Fruit fly (Drosophila melanogaster): ENCODE results near the gene Tmf.

The Tmf gene

dm6 chrX:6804485-6805295 lies 39.5 kb upstream of the Tmf start:
- TF ChIP-seq nerfin-1 (tag; optimal IDR thresholded peaks at IDR 0.05) (peak; percentile 64), CG2678 (tag; optimal IDR thresholded peaks at IDR 0.05) (no peak), gce (GFP tag; IDR thresholded peaks at IDR 0.05) (peak; percentile 75; the same call in 1 of the 3 replicates), Xbp1 (GFP tag; optimal IDR thresholded peaks at IDR 0.05) (peak; percentile 84), CG18764 (GFP tag; optimal IDR thresholded peaks at IDR 0.05) (peak; percentile 32), Aef1 (GFP tag; IDR thresholded peaks at IDR 0.05) (peak; percentile 87), Taf1 (GFP tag; IDR thresholded peaks at IDR 0.05) (peak; percentile 72), Rx (GFP tag; IDR thresholded peaks at IDR 0.05) (peak; percentile 89), MESR4 (GFP tag; optimal IDR thresholded peaks at IDR 0.05) (peak; percentile 11), lov (optimal IDR thresholded peaks at IDR 0.05) (no peak), lov (GFP tag; IDR thresholded peaks at IDR 0.05) (peak; percentile 87; the same call in 2 of the 3 replicates), CG3163 (GFP tag; optimal IDR thresholded peaks at IDR 0.05) (peak; percentile 16), nau (GFP tag; optimal IDR thresholded peaks at IDR 0.05) (no peak), row (GFP tag; IDR thresholded peaks at IDR 0.05) (peak; percentile 91), lbe (GFP tag; optimal IDR thresholded peaks at IDR 0.05) (peak; percentile 95), CG10959 (GFP tag; IDR thresholded peaks at IDR 0.05) (peak; percentile 86), CG42726 (GFP tag; IDR thresholded peaks at IDR 0.05; ENCODE audit: partially characterized antibody) (no peak), NfI (GFP tag; optimal IDR thresholded peaks at IDR 0.05) (peak; percentile 76), tap (tag; optimal IDR thresholded peaks at IDR 0.05) (no peak), dimm (GFP tag; IDR thresholded peaks at IDR 0.05) (peak; percentile 76), wdn (GFP tag; IDR thresholded peaks at IDR 0.05) (peak; percentile 48; the same call in 1 of the 2 replicates), CG34422 (GFP tag; IDR thresholded peaks at IDR 0.05) (peak; percentile 87), Camta (GFP tag; optimal IDR thresholded peaks at IDR 0.05) (peak; percentile 39), CG15269 (tag; optimal IDR thresholded peaks at IDR 0.05) (no peak), CG9817 (tag; optimal IDR thresholded peaks at IDR 0.05) (peak; percentile 58), CG11456 (GFP tag; IDR thresholded peaks at IDR 0.05) (peak; percentile 82), CG6175 (GFP tag; IDR thresholded peaks at IDR 0.05) (peak; percentile 71; the same call in 2 of the 3 replicates), HLHmδ (GFP tag; optimal IDR thresholded peaks at IDR 0.05) (no peak), gsb (GFP tag; IDR thresholded peaks at IDR 0.05) (peak; percentile 46; the same call in 1 of the 2 replicates), CG11696 (GFP tag; IDR thresholded peaks at IDR 0.05) (peak; percentile 72), knrl (GFP tag; IDR thresholded peaks at IDR 0.05; ENCODE audit: partially characterized antibody) (no peak), CG11723 (GFP tag; optimal IDR thresholded peaks at IDR 0.05) (no peak), sqz (GFP tag; optimal IDR thresholded peaks at IDR 0.05) (no peak), CG12769 (tag; optimal IDR thresholded peaks at IDR 0.05) (no peak), salm (tag; optimal IDR thresholded peaks at IDR 0.05) (peak; percentile 74), tx (GFP tag; optimal IDR thresholded peaks at IDR 0.05) (peak; percentile 42), CG11560 (tag; IDR thresholded peaks at IDR 0.05) (peak; percentile 72), Pdp1 (GFP tag; optimal IDR thresholded peaks at IDR 0.05) (peak in 1 of 2 experiments; percentile 62), Hr51 (GFP tag; optimal IDR thresholded peaks at IDR 0.05) (peak in 1 of 2 experiments; percentile 53), CG12219 (GFP tag; optimal IDR thresholded peaks at IDR 0.05) (peak; percentile 68), Gug (GFP tag; IDR thresholded peaks at IDR 0.05) (peak; percentile 90), Spps (tag; optimal IDR thresholded peaks at IDR 0.05) (peak; percentile 6), bbx (GFP tag; IDR thresholded peaks at IDR 0.05; ENCODE audit: partially characterized antibody) (no peak; the same call in 1 of the 2 replicates), kni (GFP tag; optimal IDR thresholded peaks at IDR 0.05) (no peak), dmrt11E (tag; optimal IDR thresholded peaks at IDR 0.05) (peak; percentile 77), CG4707 (GFP tag; optimal IDR thresholded peaks at IDR 0.05) (peak; percentile 37), sna (GFP tag; IDR thresholded peaks at IDR 0.05; ENCODE audit: partially characterized antibody) (no peak), zfh2 (GFP tag; optimal IDR thresholded peaks at IDR 0.05) (peak; percentile 43)

Data from whole organism, embryonic.